Worm (Caenorhabditis elegans) whole organism, midembryonic: ENCODE data around the gene pqn-48.

Experiments
- T22C8.4 ChIP-seq: fragments of 200-800 bp; sonication (Bioruptor generic); IDR thresholded peaks from 2 replicates; pipeline ENCODE4 v1.3.6; 2022; ENCODE audit warnings: missing genetic modification characterization, missing compliant biosample characterization
- cog-1 ChIP-seq: sonication (generic microtip); optimal IDR thresholded peaks from 2 replicates; lab custom pipeline; 2016; ENCODE audit warnings: missing genetic modification characterization, missing compliant biosample characterization
- flt-1 ChIP-seq: fragments of 200-800 bp; sonication (Bioruptor generic); IDR thresholded peaks from 2 replicates; pipeline ENCODE4 v1.3.6; 2022; ENCODE audit warnings: missing genetic modification characterization, missing compliant biosample characterization
- klf-2 ChIP-seq: fragments of 200-800 bp; sonication (Bioruptor generic); conservative IDR thresholded peaks from 2 replicates; pipeline ENCODE4 v1.3.6; 2022; ENCODE audit warnings: missing genetic modification reagents, missing genetic modification characterization, missing compliant biosample characterization
- med-1 ChIP-seq: sonication (generic microtip); optimal IDR thresholded peaks from 2 replicates; lab custom pipeline; 2017; ENCODE audit warnings: missing genetic modification characterization, mild to moderate bottlenecking, missing compliant biosample characterization, antibody characterized with exemption, missing genetic modification reagents; ENCODE audit not compliant: insufficient read depth
- ref-1 ChIP-seq: fragments of 200-800 bp; sonication (Bioruptor generic); conservative IDR thresholded peaks from 2 replicates; pipeline ENCODE4 v1.3.6; 2022; ENCODE audit warnings: missing genetic modification reagents, missing genetic modification characterization, missing compliant biosample characterization
- tab-1 ChIP-seq: fragments of 200-800 bp; sonication (Bioruptor generic); IDR thresholded peaks from 2 replicates; pipeline ENCODE4 v1.3.6; 2022; ENCODE audit warnings: missing genetic modification characterization, missing compliant biosample characterization
- ztf-23 ChIP-seq: fragments of 200-800 bp; sonication (Bioruptor generic); IDR thresholded peaks from 2 replicates; pipeline ENCODE4 v1.3.6; 2022; ENCODE audit warnings: missing genetic modification reagents, missing genetic modification characterization, missing compliant biosample characterization
- ztf-29 ChIP-seq: fragments of 200-800 bp; sonication (Bioruptor generic); IDR thresholded peaks from 2 replicates; pipeline ENCODE4 v1.3.6; 2022; ENCODE audit warnings: missing genetic modification reagents, missing genetic modification characterization, missing compliant biosample characterization

Gene pqn-48

ce11 chrII:4045396-4045795 is 6.7 kb downstream of the pqn-48 start, which contains the start of gene K07D4.2:
Gene K07D4.2, minus strand, starts transcription at chrII:4045496.
- no peak for TF ChIP-seq ref-1
- no peak for TF ChIP-seq ztf-29 (GFP tag; lab: Robert Waterston, UW)
- TF ChIP-seq med-1 (GFP tag; lab: Kevin White, UChicago) = no peak
- TF ChIP-seq ztf-23 (GFP tag; lab: Robert Waterston, UW) = no peak

ce11 chrII:4047839-4048440 is 9.3 kb downstream of the pqn-48 start:
- 0 out of 2 replicates have a peak, but pooled peaks have one; percentile 55 for TF ChIP-seq klf-2 (GFP tag; lab: Robert Waterston, UW)
- TF ChIP-seq ztf-29 (GFP tag; lab: Robert Waterston, UW) = 0 out of 2 replicates have a peak, but pooled peaks have one; percentile 35
- peak; percentile 79 for TF ChIP-seq ztf-23 (GFP tag; lab: Robert Waterston, UW)
- peak; percentile 56; the same call in 1 of the 2 replicates for TF ChIP-seq flt-1 (GFP tag; lab: Robert Waterston, UW)

- TF ChIP-seq ztf-23 (GFP tag; lab: Robert Waterston, UW) (no peak), T22C8.4 (GFP tag; lab: Robert Waterston, UW) (no peak), tab-1 (no peak), flt-1 (GFP tag; lab: Robert Waterston, UW) (no peak), ref-1 (no peak), klf-2 (GFP tag; lab: Robert Waterston, UW) (no peak), ztf-29 (GFP tag; lab: Robert Waterston, UW) (no peak), med-1 (GFP tag; lab: Kevin White, UChicago) (no peak), cog-1 (tag; lab: Kevin White, UChicago) (no peak)
Observed at ce11 chrII:4062477-4062876, 23.8 kb downstream of the pqn-48 start, which contains the start of gene gadr-4. Gene gadr-4, minus strand, starts transcription at chrII:4062577.

ce11 chrII:4063997-4064396 is 25.3 kb downstream of the pqn-48 start, which contains the start of gene fbxb-118:
Gene fbxb-118, minus strand, starts transcription at chrII:4064097.
- TF ChIP-seq ztf-29 (GFP tag; lab: Robert Waterston, UW) = no peak
- no peak for TF ChIP-seq ref-1
- TF ChIP-seq T22C8.4 (GFP tag; lab: Robert Waterston, UW) = no peak

- no peak for TF ChIP-seq tab-1
- TF ChIP-seq T22C8.4 (GFP tag; lab: Robert Waterston, UW) = no peak
- no peak for TF ChIP-seq klf-2 (GFP tag; lab: Robert Waterston, UW)
- no peak for TF ChIP-seq ztf-23 (GFP tag; lab: Robert Waterston, UW)
- TF ChIP-seq ztf-29 (GFP tag; lab: Robert Waterston, UW) = no peak
- TF ChIP-seq cog-1 (tag; lab: Kevin White, UChicago) = no peak
- no peak for TF ChIP-seq flt-1 (GFP tag; lab: Robert Waterston, UW)
- TF ChIP-seq med-1 (GFP tag; lab: Kevin White, UChicago) = no peak
- TF ChIP-seq ref-1 = no peak
Observed at ce11 chrII:4067258-4067657, 28.6 kb downstream of the pqn-48 start, which contains the start of gene W06A11.1. Gene W06A11.1, plus strand, starts transcription at chrII:4067558.

ce11 chrII:4068141-4068540 is 29.5 kb downstream of the pqn-48 start:
- TF ChIP-seq T22C8.4 (GFP tag; lab: Robert Waterston, UW) (no peak), klf-2 (GFP tag; lab: Robert Waterston, UW) (no peak), ztf-29 (GFP tag; lab: Robert Waterston, UW) (no peak), med-1 (GFP tag; lab: Kevin White, UChicago) (no peak), cog-1 (tag; lab: Kevin White, UChicago) (no peak), tab-1 (no peak), ztf-23 (GFP tag; lab: Robert Waterston, UW) (no peak), flt-1 (GFP tag; lab: Robert Waterston, UW) (no peak), ref-1 (no peak)

ce11 chrII:4071075-4071474 is 32.4 kb downstream of the pqn-48 start:
- TF ChIP-seq T22C8.4 (GFP tag; lab: Robert Waterston, UW) = no peak

ce11 chrII:4074710-4075109 is 36.0 kb downstream of the pqn-48 start:
- no peak for TF ChIP-seq tab-1
- no peak for TF ChIP-seq T22C8.4 (GFP tag; lab: Robert Waterston, UW)
- TF ChIP-seq flt-1 (GFP tag; lab: Robert Waterston, UW) = no peak
- no peak for TF ChIP-seq ref-1
- TF ChIP-seq klf-2 (GFP tag; lab: Robert Waterston, UW) = no peak
- no peak for TF ChIP-seq ztf-23 (GFP tag; lab: Robert Waterston, UW)
- TF ChIP-seq cog-1 (tag; lab: Kevin White, UChicago) = no peak
- no peak for TF ChIP-seq med-1 (GFP tag; lab: Kevin White, UChicago)
- no peak for TF ChIP-seq ztf-29 (GFP tag; lab: Robert Waterston, UW)

ce11 chrII:4081141-4081540 is 42.5 kb downstream of the pqn-48 start:
- TF ChIP-seq tab-1 (no peak), T22C8.4 (GFP tag; lab: Robert Waterston, UW) (no peak), ztf-29 (GFP tag; lab: Robert Waterston, UW) (no peak), klf-2 (GFP tag; lab: Robert Waterston, UW) (no peak), flt-1 (GFP tag; lab: Robert Waterston, UW) (no peak), med-1 (GFP tag; lab: Kevin White, UChicago) (no peak), ref-1 (no peak), cog-1 (tag; lab: Kevin White, UChicago) (no peak), ztf-23 (GFP tag; lab: Robert Waterston, UW) (no peak)

ce11 chrII:4081891-4082290 is 43.2 kb downstream of the pqn-48 start:
- TF ChIP-seq ztf-23 (GFP tag; lab: Robert Waterston, UW) (no peak), ztf-29 (GFP tag; lab: Robert Waterston, UW) (peak; percentile 64; the same call in 1 of the 2 replicates)
